Fruit fly (Drosophila melanogaster) S2 (cell line): ENCODE measurements around the gene CG15514.

Source experiments
- CG8478 ChIP-seq: fragments of >200 bp; optimal IDR thresholded peaks from 2 replicates; lab custom pipeline; 2018
- CTCF ChIP-seq, 2 experiments: fragments of >200 bp; optimal IDR thresholded peaks; 2 replicates each; lab custom pipeline; 2018

The CG15514 gene

dm6 chr3R:29830925-29831324 lies 30.4 kb downstream of the CG15514 start:
- TF ChIP-seq CG8478 (lab: Kevin White, UChicago), result no peak
- TF ChIP-seq CTCF (optimal IDR thresholded peaks at IDR 0.05; lab: Kevin White, UChicago), result no peak

dm6 chr3R:29829228-29829786 lies 32.0 kb downstream of the CG15514 start:
- TF ChIP-seq CTCF (optimal IDR thresholded peaks at IDR 0.05; lab: Kevin White, UChicago), result no peak
- no peak for TF ChIP-seq CG8478 (lab: Kevin White, UChicago)

DNA sequence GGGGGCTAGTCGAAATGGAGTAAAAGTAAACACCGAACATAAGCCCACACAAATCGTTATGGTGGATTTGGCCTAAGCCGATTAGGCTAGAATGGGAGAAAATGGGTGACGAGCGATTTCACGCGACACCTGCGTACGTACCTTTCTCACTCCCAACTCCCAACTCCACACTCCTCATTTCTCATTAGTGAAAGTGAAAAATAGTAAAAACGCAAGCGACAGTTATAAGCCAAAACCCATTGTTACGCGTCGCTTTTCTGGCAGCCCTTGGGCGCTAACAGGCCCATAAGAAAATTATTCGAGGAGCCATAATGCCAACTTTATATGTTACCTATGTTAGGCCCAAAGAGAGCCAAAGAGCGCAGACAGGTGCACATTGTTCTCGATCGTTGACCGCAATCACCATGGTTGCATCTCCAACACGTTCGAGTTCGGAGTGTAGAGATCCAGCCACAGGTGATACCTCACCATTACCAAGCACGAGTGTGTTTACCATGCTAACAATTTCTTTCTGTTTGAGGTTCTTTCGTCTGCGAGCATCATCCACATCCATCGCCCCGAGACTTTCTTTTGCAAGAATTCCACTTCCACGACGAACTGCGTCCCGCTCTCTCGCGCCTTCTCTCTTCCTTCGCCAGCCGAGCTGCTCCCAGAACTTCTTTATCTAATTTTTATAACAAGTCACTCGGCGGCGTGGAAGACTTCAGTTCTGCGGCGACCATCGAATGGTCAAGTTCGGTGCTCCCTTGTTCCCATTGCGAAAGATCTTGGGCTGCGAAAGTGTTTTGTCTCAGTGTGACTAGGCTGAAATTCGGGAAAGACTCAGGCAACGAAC lies 42.6 kb downstream of the CG15514 start, which contains the start of gene neo:
TSS of gene neo (plus strand) at position 698 of the 835 bp plus-strand sequence.
- TF ChIP-seq CG8478 (lab: Kevin White, UChicago) (no peak), CTCF (optimal IDR thresholded peaks at IDR 0.05; lab: Kevin White, UChicago) (no peak)

DNA sequence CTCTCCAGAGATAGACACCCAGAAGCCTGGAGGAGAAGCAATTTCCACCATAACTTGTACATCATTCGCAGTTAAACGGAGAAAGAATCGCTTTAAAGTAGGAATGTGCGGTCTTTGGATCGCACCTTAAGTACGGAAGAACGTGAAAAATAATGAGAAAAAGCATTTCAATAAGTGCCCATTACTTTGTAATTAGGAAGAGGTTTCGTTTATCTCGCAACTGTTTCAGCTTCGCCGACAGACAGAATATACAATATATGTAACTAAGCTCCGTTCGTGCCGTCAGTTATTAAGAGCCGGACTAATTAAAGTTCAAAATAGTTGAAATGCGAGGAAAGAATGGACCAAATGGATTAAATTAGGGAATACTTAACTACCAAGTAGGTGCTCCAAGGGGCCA lies 43.6 kb downstream of the CG15514 start, which contains the start of gene CG7829:
TSS of gene CG7829 (minus strand) at position 101 of the 400 bp plus-strand sequence.
- TF ChIP-seq CG8478 (lab: Kevin White, UChicago), result no peak
- no peak for TF ChIP-seq CTCF (optimal IDR thresholded peaks at IDR 0.05; lab: Kevin White, UChicago)

DNA sequence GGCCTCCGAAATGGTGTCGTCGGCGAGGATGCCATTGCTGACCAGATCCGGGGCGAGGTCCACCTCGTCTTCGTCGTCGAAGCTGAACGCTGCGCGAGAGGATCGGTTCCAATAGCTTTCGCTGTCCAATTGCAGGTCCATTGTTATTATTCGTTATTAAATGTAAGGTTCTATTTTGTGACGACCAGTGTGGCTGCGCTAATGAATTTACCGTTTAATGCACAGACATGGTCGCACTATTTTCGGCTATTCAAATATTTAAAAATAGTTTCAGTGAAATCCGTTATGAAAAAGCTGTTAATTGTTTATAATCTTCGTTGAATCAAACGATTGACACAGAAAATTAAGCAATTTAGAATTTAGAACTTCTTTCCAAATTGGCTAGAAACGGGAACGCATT lies 45.0 kb downstream of the CG15514 start, which contains the start of gene Vps16B:
TSS of gene Vps16B (minus strand) at position 186 of the 400 bp plus-strand sequence.
- TF ChIP-seq CTCF (optimal IDR thresholded peaks at IDR 0.05; lab: Kevin White, UChicago) (no peak), CG8478 (lab: Kevin White, UChicago) (no peak)
